Worm (Caenorhabditis elegans) whole organism, late embryonic: ENCODE results near the gene C01C4.3.

ENCODE experiments used
- F13H6.1 ChIP-seq: sonication (generic microtip); optimal IDR thresholded peaks from 2 replicates; lab custom pipeline; 2016; ENCODE audit warnings: missing genetic modification characterization, missing compliant biosample characterization
- ama-1 ChIP-seq: fragments of 150-350 bp; optimal IDR thresholded peaks from 2 replicates; lab custom pipeline; 2014
- ceh-34 ChIP-seq: sonication (generic microtip); optimal IDR thresholded peaks from 2 replicates; lab custom pipeline; 2016; ENCODE audit warnings: mild to moderate bottlenecking, missing genetic modification characterization, missing compliant biosample characterization
- ceh-45 ChIP-seq: fragments of 200-800 bp; sonication (Bioruptor generic); IDR thresholded peaks from 2 replicates; pipeline ENCODE4 v1.3.6; 2022; ENCODE audit warnings: missing genetic modification reagents, missing genetic modification characterization, missing compliant biosample characterization
- dve-1 ChIP-seq: sonication (generic microtip); optimal IDR thresholded peaks from 2 replicates; lab custom pipeline; 2017; ENCODE audit warnings: antibody characterized with exemption, mild to moderate bottlenecking, missing genetic modification characterization, missing compliant biosample characterization
- eyg-1 ChIP-seq: sonication (generic microtip); optimal IDR thresholded peaks from 2 replicates; lab custom pipeline; 2016; ENCODE audit warnings: missing genotype, missing genetic modification characterization, missing compliant biosample characterization
- fkh-10 ChIP-seq: fragments of 150-350 bp; optimal IDR thresholded peaks from 2 replicates; lab custom pipeline; 2014; ENCODE audit warnings: missing biosample characterization, missing genetic modification reagents, missing genetic modification characterization
- hlh-13 ChIP-seq: fragments of 200-800 bp; sonication (Bioruptor generic); optimal IDR thresholded peaks from 2 replicates; lab custom pipeline; 2018; ENCODE audit warnings: mild to moderate bottlenecking, missing genetic modification characterization, missing compliant biosample characterization
- hlh-30 ChIP-seq: sonication (generic microtip); optimal IDR thresholded peaks from 2 replicates; lab custom pipeline; 2017; ENCODE audit warnings: antibody characterized with exemption, missing genetic modification characterization, missing compliant biosample characterization; ENCODE audit not compliant: insufficient read depth
- nhr-232 ChIP-seq: sonication (generic microtip); optimal IDR thresholded peaks from 2 replicates; lab custom pipeline; 2016; ENCODE audit warnings: missing genetic modification characterization, missing compliant biosample characterization
- pha-4 ChIP-seq: fragments of 150-350 bp; optimal IDR thresholded peaks from 2 replicates; lab custom pipeline; 2018; ENCODE audit warnings: missing biosample characterization, missing genetic modification reagents, missing genetic modification characterization
- pros-1 ChIP-seq: fragments of 150-350 bp; optimal IDR thresholded peaks from 2 replicates; lab custom pipeline; 2014; ENCODE audit warnings: missing biosample characterization, missing genetic modification reagents, missing genetic modification characterization
- syd-9 ChIP-seq: sonication (generic microtip); optimal IDR thresholded peaks from 2 replicates; lab custom pipeline; 2016; ENCODE audit warnings: mild to moderate bottlenecking, missing genetic modification characterization, moderate library complexity, missing compliant biosample characterization
- unc-55 ChIP-seq: sonication (generic microtip); optimal IDR thresholded peaks from 2 replicates; lab custom pipeline; 2017; ENCODE audit warnings: missing biosample characterization, missing genetic modification reagents, missing genetic modification characterization

ce11 chrX:3671998-3672397, 24.7 kb upstream of the C01C4.3 start, which contains the start of gene C02F12.5:
- no peak for TF ChIP-seq pha-4
- TF ChIP-seq ceh-45 = no peak
- TF ChIP-seq F13H6.1 (tag; lab: Kevin White, UChicago) = no peak
- no peak for TF ChIP-seq nhr-232 (tag; lab: Kevin White, UChicago)
- no peak for TF ChIP-seq eyg-1 (tag; lab: Kevin White, UChicago)
- TF ChIP-seq fkh-10 (GFP tag; lab: Kevin White, UChicago) = no peak
- TF ChIP-seq hlh-30 = no peak
- no peak for TF ChIP-seq dve-1 (tag; lab: Kevin White, UChicago)
- no peak for TF ChIP-seq ceh-34 (tag; lab: Kevin White, UChicago)
- TF ChIP-seq unc-55 (GFP tag; lab: Kevin White, UChicago) = no peak
- no peak for TF ChIP-seq hlh-13 (GFP tag; lab: Kevin White, UChicago)
- TF ChIP-seq ama-1 (lab: Kevin White, UChicago) = no peak
- TF ChIP-seq syd-9 (tag; lab: Kevin White, UChicago) = no peak
- TF ChIP-seq pros-1 (tag; lab: Kevin White, UChicago) = no peak
